Fruit fly (Drosophila melanogaster) S2 (cell line): Measurements from ENCODE around the gene CG1628.

Experiments used
- CG8478 ChIP-seq: fragments of >200 bp; optimal IDR thresholded peaks from 2 replicates; lab custom pipeline; 2018
- CTCF ChIP-seq, 2 experiments: fragments of >200 bp; optimal IDR thresholded peaks; 2 replicates each; lab custom pipeline; 2018

- TF ChIP-seq CG8478 (lab: Kevin White, UChicago) (no peak), CTCF (optimal IDR thresholded peaks at IDR 0.05; lab: Kevin White, UChicago) (no peak)
These were observed 15.1 kb downstream of the CG1628 start for dm6 chrX:10587445-10587844.
